Worm (Caenorhabditis elegans): Measurements from ENCODE around the gene C07A4.3.

- no peak for TF ChIP-seq ceh-39 (tag; optimal IDR thresholded peaks at IDR 0.05)
- no peak for TF ChIP-seq elt-1 (tag; optimal IDR thresholded peaks at IDR 0.05; ENCODE audit: borderline replicate concordance, insufficient read depth)
- TF ChIP-seq ztf-11 (tag; optimal IDR thresholded peaks at IDR 0.05) = peak; percentile 63
Observed at ce11 chrX:10188493-10188895, 13.7 kb downstream of the C07A4.3 start.

Data from whole organism, mixed stage, embryonic.